Worm (Caenorhabditis elegans): Measurements from ENCODE around the gene F08A7.1.

ce11 chrIV:17490679-17491078 is 50.3 kb downstream of the F08A7.1 start, which contains the start of gene nas-6:
- TF ChIP-seq dmd-6 (GFP tag; IDR thresholded peaks at IDR 0.05) = no peak
- TF ChIP-seq nhr-11 (tag; optimal IDR thresholded peaks at IDR 0.05) = no peak
- TF ChIP-seq lir-3 (tag; optimal IDR thresholded peaks at IDR 0.05) = no peak
- TF ChIP-seq mdl-1 (tag; optimal IDR thresholded peaks at IDR 0.05) = no peak
- TF ChIP-seq ztf-11 (tag; optimal IDR thresholded peaks at IDR 0.05) = no peak
- no peak for TF ChIP-seq mdt-29 (GFP tag; IDR thresholded peaks at IDR 0.05)
- no peak for TF ChIP-seq lin-13 (GFP tag; optimal IDR thresholded peaks at IDR 0.05)
- no peak for TF ChIP-seq snpc-4 (tag; optimal IDR thresholded peaks at IDR 0.05)
- TF ChIP-seq ama-1 (optimal IDR thresholded peaks at IDR 0.05) = no peak

Measured in whole organism, L4 larva.